Fruit fly (Drosophila melanogaster): Measurements from ENCODE around the gene CG14658.

CG14658 gene

dm6 chr3R:4835315-4835714, 5.0 kb upstream of the CG14658 start:
- no peak for TF ChIP-seq cnc (optimal IDR thresholded peaks at IDR 0.05)
- no peak for TF ChIP-seq ovo (GFP tag; optimal IDR thresholded peaks at IDR 0.05)
- no peak for TF ChIP-seq Clk (GFP tag; optimal IDR thresholded peaks at IDR 0.05)
- TF ChIP-seq Hr96 (GFP tag; optimal IDR thresholded peaks at IDR 0.05) = no peak
- no peak for TF ChIP-seq tj (GFP tag; optimal IDR thresholded peaks at IDR 0.05)
- no peak for TF ChIP-seq CG7045 (GFP tag; optimal IDR thresholded peaks at IDR 0.05)
- TF ChIP-seq Mnt (GFP tag; optimal IDR thresholded peaks at IDR 0.05) = no peak
- no peak for TF ChIP-seq CG14711 (tag; optimal IDR thresholded peaks at IDR 0.05)
- TF ChIP-seq CG12768 (GFP tag; optimal IDR thresholded peaks at IDR 0.05) = no peak
- no peak for TF ChIP-seq cic (GFP tag; optimal IDR thresholded peaks at IDR 0.05)
- TF ChIP-seq bab1 (GFP tag; optimal IDR thresholded peaks at IDR 0.05) = no peak
- no peak for TF ChIP-seq CG5204 (GFP tag; optimal IDR thresholded peaks at IDR 0.05)
- no peak for TF ChIP-seq toe (GFP tag; optimal IDR thresholded peaks at IDR 0.05)
- TF ChIP-seq CG7101 (tag; optimal IDR thresholded peaks at IDR 0.05) = no peak
- TF ChIP-seq Crg-1 (GFP tag; optimal IDR thresholded peaks at IDR 0.05) = no peak
- no peak for TF ChIP-seq CG33017 (tag; optimal IDR thresholded peaks at IDR 0.05)
- TF ChIP-seq kay (GFP tag; ENCODE audit: borderline replicate concordance) = no peak

- TF ChIP-seq Clk (GFP tag; optimal IDR thresholded peaks at IDR 0.05) = no peak
- no peak for TF ChIP-seq CG11617 (GFP tag; optimal IDR thresholded peaks at IDR 0.05)
- TF ChIP-seq CG12768 (GFP tag; optimal IDR thresholded peaks at IDR 0.05) = no peak
- TF ChIP-seq CG5204 (GFP tag; optimal IDR thresholded peaks at IDR 0.05) = no peak
Measured at dm6 chr3R:4833636-4834035, 3.3 kb upstream of the CG14658 start.

- no peak for TF ChIP-seq cnc (optimal IDR thresholded peaks at IDR 0.05)
Measured at dm6 chr3R:4831197-4831596, 884 bp upstream of the CG14658 start, which contains the start of gene CG14659. TSS of gene CG14659 (minus strand) at chr3R:4831297.

- TF ChIP-seq CG7045 (GFP tag; optimal IDR thresholded peaks at IDR 0.05) (no peak), Crg-1 (GFP tag; optimal IDR thresholded peaks at IDR 0.05) (no peak), CG33017 (tag; optimal IDR thresholded peaks at IDR 0.05) (no peak), Mnt (GFP tag; optimal IDR thresholded peaks at IDR 0.05) (no peak), kay (GFP tag; ENCODE audit: borderline replicate concordance) (no peak), CG5204 (GFP tag; optimal IDR thresholded peaks at IDR 0.05) (no peak)
Measured at dm6 chr3R:4825188-4825587, 5.1 kb downstream of the CG14658 start.

dm6 chr3R:4821098-4821605, 9.2 kb downstream of the CG14658 start, which contains the start of gene CG14657:
TSS of gene CG14657 (minus strand) at chr3R:4821432.
- TF ChIP-seq Mnt (GFP tag; optimal IDR thresholded peaks at IDR 0.05) (peak; percentile 62), Crg-1 (GFP tag; optimal IDR thresholded peaks at IDR 0.05) (no peak), pad (GFP tag; optimal IDR thresholded peaks at IDR 0.05) (peak; percentile 63), tj (GFP tag; optimal IDR thresholded peaks at IDR 0.05) (peak; percentile 15), bab1 (GFP tag; optimal IDR thresholded peaks at IDR 0.05) (peak; percentile 66), cic (GFP tag; optimal IDR thresholded peaks at IDR 0.05) (peak; percentile 100)

- TF ChIP-seq tj (GFP tag; optimal IDR thresholded peaks at IDR 0.05) = no peak
- TF ChIP-seq CG7045 (GFP tag; optimal IDR thresholded peaks at IDR 0.05) = no peak
- TF ChIP-seq Crg-1 (GFP tag; optimal IDR thresholded peaks at IDR 0.05) = no peak
Measured at dm6 chr3R:4816018-4816417, 14.3 kb downstream of the CG14658 start, which contains the start of gene BBS5. TSS of gene BBS5 (plus strand) at chr3R:4816318.

dm6 chr3R:4814677-4815076, 15.6 kb downstream of the CG14658 start:
- TF ChIP-seq CG14711 (tag; optimal IDR thresholded peaks at IDR 0.05) (no peak), Mnt (GFP tag; optimal IDR thresholded peaks at IDR 0.05) (no peak), bab1 (GFP tag; optimal IDR thresholded peaks at IDR 0.05) (no peak), kay (GFP tag; ENCODE audit: borderline replicate concordance) (no peak)

dm6 chr3R:4813172-4813716, 17.1 kb downstream of the CG14658 start:
- TF ChIP-seq CG11617 (GFP tag; optimal IDR thresholded peaks at IDR 0.05) = peak; percentile 37
- TF ChIP-seq CG12768 (GFP tag; optimal IDR thresholded peaks at IDR 0.05) = peak; percentile 38
- peak; percentile 15 for TF ChIP-seq CG33017 (tag; optimal IDR thresholded peaks at IDR 0.05)
- peak; percentile 54 for TF ChIP-seq Mnt (GFP tag; optimal IDR thresholded peaks at IDR 0.05)
- TF ChIP-seq Clk (GFP tag; optimal IDR thresholded peaks at IDR 0.05) = no peak
- TF ChIP-seq CG14711 (tag; optimal IDR thresholded peaks at IDR 0.05) = no peak
- TF ChIP-seq pad (GFP tag; optimal IDR thresholded peaks at IDR 0.05) = peak; percentile 7
- peak; percentile 21 for TF ChIP-seq toe (GFP tag; optimal IDR thresholded peaks at IDR 0.05)
- peak; percentile 67 for TF ChIP-seq Crg-1 (GFP tag; optimal IDR thresholded peaks at IDR 0.05)
- peak; percentile 14 for TF ChIP-seq ovo (GFP tag; optimal IDR thresholded peaks at IDR 0.05)
- peak; percentile 23 for TF ChIP-seq bab1 (GFP tag; optimal IDR thresholded peaks at IDR 0.05)
- TF ChIP-seq Hr96 (GFP tag; optimal IDR thresholded peaks at IDR 0.05) = no peak
- peak; percentile 72 for TF ChIP-seq cic (GFP tag; optimal IDR thresholded peaks at IDR 0.05)
- no peak for TF ChIP-seq cnc (optimal IDR thresholded peaks at IDR 0.05)
- peak; percentile 19 for TF ChIP-seq tj (GFP tag; optimal IDR thresholded peaks at IDR 0.05)
- TF ChIP-seq kay (GFP tag; ENCODE audit: borderline replicate concordance) = no peak
- peak; percentile 42 for TF ChIP-seq CG7101 (tag; optimal IDR thresholded peaks at IDR 0.05)
- peak; percentile 9 for TF ChIP-seq CG7045 (GFP tag; optimal IDR thresholded peaks at IDR 0.05)
- no peak for TF ChIP-seq CG1620 (GFP tag; optimal IDR thresholded peaks at IDR 0.05)
- no peak for TF ChIP-seq CG5204 (GFP tag; optimal IDR thresholded peaks at IDR 0.05)

All from whole organism, adult.